Worm (Caenorhabditis elegans) whole organism, L1 larva: Measurements from ENCODE around the gene clec-260.

Experiments used
- C34B4.2 ChIP-seq: sonication (generic microtip); optimal IDR thresholded peaks from 2 replicates; lab custom pipeline; 2017; ENCODE audit warnings: mild to moderate bottlenecking, missing genetic modification characterization, missing compliant biosample characterization
- aha-1 ChIP-seq: fragments of 150-350 bp; optimal IDR thresholded peaks from 2 replicates; lab custom pipeline; 2014; ENCODE audit warnings: missing biosample characterization, missing genetic modification characterization
- alr-1 ChIP-seq: fragments of 200-800 bp; sonication (Bioruptor generic); optimal IDR thresholded peaks from 2 replicates; lab custom pipeline; 2018; ENCODE audit warnings: borderline replicate concordance, mild to moderate bottlenecking, missing genetic modification characterization, missing compliant biosample characterization
- aly-2 ChIP-seq: fragments of 150-350 bp; optimal IDR thresholded peaks from 2 replicates; lab custom pipeline; 2014; ENCODE audit warnings: missing biosample characterization, missing genetic modification characterization
- ceh-88 ChIP-seq: fragments of 200-800 bp; sonication (Bioruptor generic); IDR thresholded peaks from 2 replicates; pipeline ENCODE4 v1.3.6; 2022; ENCODE audit warnings: missing genetic modification characterization, missing compliant biosample characterization
- ceh-90 ChIP-seq: sonication (generic microtip); optimal IDR thresholded peaks from 2 replicates; lab custom pipeline; 2016; ENCODE audit warnings: missing genetic modification characterization, missing compliant biosample characterization
- ces-1 ChIP-seq: fragments of 150-350 bp; optimal IDR thresholded peaks from 2 replicates; lab custom pipeline; 2014; ENCODE audit warnings: missing biosample characterization, missing genetic modification reagents, missing genetic modification characterization
- efl-1 ChIP-seq, 4 experiments: fragments of 150-350 bp; optimal IDR thresholded peaks in 3 of 4; peaks in 1 of 4; 1 replicate in 1 of 4; 2 replicates in 3 of 4; lab custom pipeline; 2014; ENCODE audit warnings: missing biosample characterization in 2 of 4, missing genetic modification characterization in 2 of 4, missing genetic modification reagents in 2 of 4
- efl-3 ChIP-seq: fragments of 200-800 bp; sonication (Bioruptor generic); optimal IDR thresholded peaks from 2 replicates; lab custom pipeline; 2018; ENCODE audit warnings: mild to moderate bottlenecking, missing genetic modification characterization, missing compliant biosample characterization
- elt-2 ChIP-seq: sonication (generic microtip); optimal IDR thresholded peaks from 2 replicates; lab custom pipeline; 2016; ENCODE audit warnings: missing genetic modification characterization, mild to moderate bottlenecking, inconsistent platforms, missing compliant biosample characterization, missing genetic modification reagents
- elt-3 ChIP-seq, 6 experiments: fragments of 150-350 bp in 1 of 6; sonication (generic microtip); optimal IDR thresholded peaks; 2 replicates each; lab custom pipeline; 2017 to 2018; ENCODE audit warnings: missing biosample characterization in 6 of 6, missing genetic modification characterization in 6 of 6, inconsistent platforms in 1 of 6
- fkh-8 ChIP-seq: sonication (generic microtip); optimal IDR thresholded peaks from 2 replicates; lab custom pipeline; 2016; ENCODE audit warnings: mild to moderate bottlenecking, missing genetic modification characterization, missing compliant biosample characterization
- fos-1 ChIP-seq: fragments of 150-350 bp; optimal IDR thresholded peaks from 2 replicates; lab custom pipeline; 2014; ENCODE audit warnings: missing biosample characterization, missing genetic modification characterization
- hlh-17 ChIP-seq: fragments of 200-800 bp; sonication (Bioruptor generic); optimal IDR thresholded peaks from 2 replicates; lab custom pipeline; 2018; ENCODE audit warnings: missing genetic modification characterization, mild to moderate bottlenecking, missing compliant biosample characterization, moderate library complexity, borderline replicate concordance
- hpl-2 ChIP-seq: fragments of 150-350 bp; optimal IDR thresholded peaks from 2 replicates; lab custom pipeline; 2014; ENCODE audit warnings: missing biosample characterization, missing genetic modification reagents, missing genetic modification characterization
- isw-1 ChIP-seq: fragments of 200-800 bp; sonication (Bioruptor generic); IDR thresholded peaks from 2 replicates; pipeline ENCODE4 v1.3.6; 2022; ENCODE audit warnings: missing genetic modification characterization, missing compliant biosample characterization
- lin-14 ChIP-seq: fragments of 200-800 bp; sonication (Bioruptor generic); optimal IDR thresholded peaks from 2 replicates; lab custom pipeline; 2018; ENCODE audit warnings: mild to moderate bottlenecking, missing genetic modification characterization, moderate library complexity, missing compliant biosample characterization
- lin-35 ChIP-seq, 2 experiments: fragments of 150-350 bp; optimal IDR thresholded peaks; 2 replicates each; lab custom pipeline; 2014; ENCODE audit warnings: missing biosample characterization in 2 of 2, missing genetic modification characterization in 2 of 2, missing genetic modification reagents in 2 of 2
- lin-39 ChIP-seq: fragments of 150-350 bp; optimal IDR thresholded peaks from 2 replicates; lab custom pipeline; 2014; ENCODE audit warnings: missing biosample characterization, missing genetic modification reagents, missing genetic modification characterization
- lir-3 ChIP-seq: sonication (generic microtip); optimal IDR thresholded peaks from 2 replicates; lab custom pipeline; 2016; ENCODE audit warnings: mild to moderate bottlenecking, missing genetic modification characterization, moderate library complexity, missing compliant biosample characterization; ENCODE audit not compliant: poor library complexity
- mab-9 ChIP-seq: fragments of 200-800 bp; sonication (Bioruptor generic); IDR thresholded peaks from 2 replicates; pipeline ENCODE4 v1.3.6; 2022; ENCODE audit warnings: missing genetic modification reagents, missing genetic modification characterization, missing compliant biosample characterization
- nhr-11 ChIP-seq: fragments of 150-350 bp; optimal IDR thresholded peaks from 2 replicates; lab custom pipeline; 2014; ENCODE audit warnings: missing biosample characterization, missing genetic modification characterization
- nhr-12 ChIP-seq: sonication (generic microtip); optimal IDR thresholded peaks from 2 replicates; lab custom pipeline; 2017; ENCODE audit warnings: missing biosample characterization, missing genetic modification characterization
- nhr-19 ChIP-seq: fragments of 200-800 bp; sonication (Bioruptor generic); conservative IDR thresholded peaks from 2 replicates; pipeline ENCODE4 v1.3.6; 2022; ENCODE audit warnings: missing genetic modification characterization, missing compliant biosample characterization
- nhr-237 ChIP-seq: fragments of 150-350 bp; optimal IDR thresholded peaks from 2 replicates; lab custom pipeline; 2014; ENCODE audit warnings: missing biosample characterization, missing genetic modification characterization
- nhr-28 ChIP-seq: fragments of 150-350 bp; optimal IDR thresholded peaks from 2 replicates; lab custom pipeline; 2014; ENCODE audit warnings: missing biosample characterization, missing genetic modification characterization
- nhr-47 ChIP-seq: sonication (generic microtip); optimal IDR thresholded peaks from 2 replicates; lab custom pipeline; 2016; ENCODE audit warnings: mild to moderate bottlenecking, missing genetic modification characterization, moderate library complexity, missing compliant biosample characterization
- nhr-84 ChIP-seq: sonication (generic microtip); optimal IDR thresholded peaks from 2 replicates; lab custom pipeline; 2017; ENCODE audit warnings: missing biosample characterization, missing genetic modification characterization
- nhr-85 ChIP-seq: sonication (generic microtip); peaks from one replicate; lab custom pipeline; 2016; ENCODE audit warnings: missing genetic modification characterization, inconsistent platforms, missing compliant biosample characterization
- pag-3 ChIP-seq: sonication (generic microtip); optimal IDR thresholded peaks from 2 replicates; lab custom pipeline; 2017; ENCODE audit warnings: missing genetic modification characterization, mild to moderate bottlenecking, missing compliant biosample characterization, antibody characterized with exemption, borderline replicate concordance; ENCODE audit not compliant: insufficient read depth
- skn-1 ChIP-seq: fragments of 150-350 bp; optimal IDR thresholded peaks from 2 replicates; lab custom pipeline; 2014; ENCODE audit warnings: missing biosample characterization, missing genetic modification characterization
- snpc-4 ChIP-seq: fragments of 150-350 bp; optimal IDR thresholded peaks from 2 replicates; lab custom pipeline; 2014; ENCODE audit warnings: missing biosample characterization, missing genetic modification characterization
- sox-4 ChIP-seq: sonication (generic microtip); optimal IDR thresholded peaks from 2 replicates; lab custom pipeline; 2016; ENCODE audit warnings: missing genetic modification characterization, missing compliant biosample characterization
- sptf-1 ChIP-seq: fragments of 150-350 bp; optimal IDR thresholded peaks from 2 replicates; lab custom pipeline; 2014; ENCODE audit warnings: missing biosample characterization, missing genetic modification characterization
- swsn-7 ChIP-seq: sonication (generic microtip); optimal IDR thresholded peaks from 2 replicates; lab custom pipeline; 2016; ENCODE audit warnings: missing genetic modification characterization, missing compliant biosample characterization
- tlp-1 ChIP-seq: fragments of 150-350 bp; optimal IDR thresholded peaks from 2 replicates; lab custom pipeline; 2014; ENCODE audit warnings: missing biosample characterization, missing genetic modification characterization
- unc-30 ChIP-seq: sonication (generic microtip); optimal IDR thresholded peaks from 2 replicates; lab custom pipeline; 2017; ENCODE audit warnings: missing biosample characterization, missing genetic modification characterization
- vab-15 ChIP-seq: sonication (generic microtip); optimal IDR thresholded peaks from 2 replicates; lab custom pipeline; 2017; ENCODE audit warnings: missing genotype, mild to moderate bottlenecking, missing genetic modification characterization, missing compliant biosample characterization

The clec-260 gene

DNA sequence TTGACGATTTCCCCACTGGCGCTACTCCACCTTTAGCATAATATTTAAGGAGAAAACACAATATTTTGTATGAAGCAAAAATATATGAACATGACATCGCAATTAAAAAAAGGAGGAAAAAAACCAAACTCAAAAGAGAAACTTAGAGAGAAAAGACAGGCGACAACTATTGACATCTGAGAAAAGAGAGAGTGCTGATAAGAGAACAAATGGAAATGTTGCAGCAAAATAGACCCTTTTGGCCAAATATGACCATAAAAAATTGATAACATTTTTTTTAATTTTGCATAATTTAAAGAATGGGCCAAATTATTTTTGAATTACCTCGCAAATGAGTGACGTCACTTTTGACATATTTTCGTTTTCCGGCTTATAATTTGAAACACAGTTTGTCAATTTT is 8.6 kb upstream of the clec-260 start:
- TF ChIP-seq elt-2 (tag; lab: Kevin White, UChicago) (peak; percentile 4), nhr-47 (tag; lab: Kevin White, UChicago) (no peak)

DNA sequence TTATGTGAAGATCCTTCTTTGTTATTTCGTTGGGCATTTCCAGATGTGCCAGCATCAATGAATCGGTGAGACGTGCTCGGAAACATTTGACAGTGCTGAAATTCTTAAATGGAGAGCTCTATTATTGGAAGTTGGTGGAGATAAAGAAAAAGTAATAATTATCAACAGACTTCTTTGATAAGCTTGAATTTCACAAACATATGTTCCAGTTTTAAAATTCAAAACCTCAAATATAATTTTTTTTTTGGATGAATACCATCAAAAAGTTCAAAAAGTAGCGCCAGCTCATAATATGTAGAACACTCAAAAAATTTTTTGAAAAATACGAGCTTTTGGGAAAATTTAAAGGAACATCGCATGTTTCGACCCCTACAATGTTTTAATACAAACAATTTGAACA is 8.0 kb upstream of the clec-260 start, which contains the start of gene Y60A3A.25:
Gene Y60A3A.25, minus strand, starts transcription at position 101 of the 400 bp plus-strand sequence.
- no peak for TF ChIP-seq nhr-47 (tag; lab: Kevin White, UChicago)
- no peak for TF ChIP-seq nhr-12
- TF ChIP-seq aha-1, result no peak
- no peak for TF ChIP-seq efl-3
- no peak for TF ChIP-seq pag-3 (tag; lab: Kevin White, UChicago)
- TF ChIP-seq sox-4 (tag; lab: Kevin White, UChicago), result no peak
- TF ChIP-seq lin-39, result no peak
- no peak for TF ChIP-seq elt-3 (tag; optimal IDR thresholded peaks at IDR 0.05; lab: Kevin White, UChicago)
- TF ChIP-seq nhr-28 (tag; lab: Kevin White, UChicago), result no peak
- TF ChIP-seq nhr-85 (tag; lab: Kevin White, UChicago), result no peak
- TF ChIP-seq fkh-8 (tag; lab: Kevin White, UChicago), result no peak
- TF ChIP-seq ces-1, result no peak
- no peak for TF ChIP-seq hpl-2
- no peak for TF ChIP-seq C34B4.2
- TF ChIP-seq skn-1 (tag; lab: Kevin White, UChicago), result no peak
- TF ChIP-seq ceh-90 (tag; lab: Kevin White, UChicago), result no peak
- no peak for TF ChIP-seq tlp-1 (tag; lab: Kevin White, UChicago)
- TF ChIP-seq nhr-237 (tag; lab: Kevin White, UChicago), result no peak

DNA sequence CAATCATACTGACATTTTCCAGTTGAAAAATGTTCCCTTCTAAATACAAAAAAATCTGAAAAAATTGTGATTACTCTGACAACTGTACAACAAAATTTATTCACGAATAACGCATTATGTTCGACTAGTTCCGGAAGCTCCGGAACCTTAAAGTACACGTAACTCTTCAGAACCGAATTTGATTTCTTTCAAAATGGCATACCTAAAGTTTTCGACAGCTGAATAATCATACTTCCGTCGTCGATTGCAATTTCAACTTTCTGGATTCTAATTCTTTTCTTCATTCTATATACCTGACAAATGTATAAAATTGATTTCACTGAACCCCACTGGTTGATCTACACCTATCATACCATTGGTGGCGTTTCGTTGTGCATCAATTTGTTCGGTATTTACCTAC is 1.6 kb upstream of the clec-260 start, which contains the start of gene sri-67:
Gene sri-67, plus strand, starts transcription at position 301 of the 400 bp plus-strand sequence.
- no peak for TF ChIP-seq alr-1 (tag; lab: Kevin White, UChicago)
- no peak for TF ChIP-seq nhr-19 (GFP tag; lab: Robert Waterston, UW)
- TF ChIP-seq snpc-4, result no peak
- no peak for TF ChIP-seq sptf-1 (tag; lab: Kevin White, UChicago)

DNA sequence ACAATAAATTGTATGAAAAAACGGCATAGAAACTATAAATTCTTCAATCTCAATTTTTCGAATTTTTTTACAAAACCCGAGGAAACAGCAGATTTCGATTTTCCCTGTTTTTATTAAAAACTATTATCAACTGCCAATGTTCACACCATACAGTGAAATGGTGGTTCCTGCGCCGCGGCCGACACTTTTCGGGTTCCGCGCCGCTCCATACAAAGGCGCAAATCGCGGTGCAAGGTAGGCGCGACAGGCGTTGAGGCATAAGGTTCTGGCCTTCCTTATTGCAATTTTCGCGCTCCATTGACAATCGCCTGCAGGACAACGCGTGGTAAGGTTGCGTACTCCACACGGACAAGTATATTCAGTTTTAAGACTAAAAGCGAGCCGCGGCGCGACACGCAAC is 675 bp upstream of the clec-260 start:
- TF ChIP-seq efl-1 (optimal IDR thresholded peaks at IDR 0.05; lab: Kevin White, UChicago) (no peak), efl-1 (GFP tag; optimal IDR thresholded peaks at IDR 0.05 in 1 of 2; lab: Kevin White, UChicago) (peak in 1 of 2 experiments; percentile 24), C34B4.2 (no peak)

DNA sequence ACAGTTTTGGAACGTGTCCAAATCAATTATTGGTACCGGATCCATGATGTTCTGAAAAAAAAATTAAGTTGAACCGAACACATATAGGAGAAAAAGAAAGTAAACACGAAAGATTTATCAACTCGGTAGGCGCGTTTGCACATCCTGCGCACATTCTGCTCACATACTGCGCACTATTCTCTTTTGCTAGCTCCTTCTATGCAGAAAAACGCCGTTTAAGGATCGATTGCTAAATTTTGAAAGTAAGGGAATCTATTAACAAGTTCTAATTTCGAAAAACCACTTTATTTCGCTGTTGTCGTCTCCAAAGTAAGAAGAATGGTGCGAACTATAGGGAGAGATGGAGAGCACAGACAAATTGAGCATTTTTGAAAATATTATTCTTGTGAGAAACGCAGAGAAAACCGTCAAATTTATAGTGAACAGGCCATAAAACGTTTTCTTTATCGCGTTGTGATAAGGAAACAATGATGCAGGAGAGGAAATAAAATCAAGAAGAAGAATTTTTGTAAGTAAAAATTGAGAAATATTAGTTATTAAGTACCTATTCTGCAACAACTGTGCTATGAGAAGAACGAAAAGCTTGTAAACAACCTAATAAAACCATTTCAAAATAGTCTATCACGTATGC is 4.2 kb downstream of the clec-260 start, which contains the start of gene Y60A3A.24:
Gene Y60A3A.24, minus strand, starts transcription at position 51 of the 631 bp plus-strand sequence.
- TF ChIP-seq hpl-2, result no peak
- peak; percentile 60 for TF ChIP-seq elt-2 (tag; lab: Kevin White, UChicago)
- no peak for TF ChIP-seq efl-1 (optimal IDR thresholded peaks at IDR 0.05; lab: Kevin White, UChicago)
- peak in 1 of 2 experiments; percentile 47 for TF ChIP-seq efl-1 (GFP tag; optimal IDR thresholded peaks at IDR 0.05 in 1 of 2; lab: Kevin White, UChicago)
- TF ChIP-seq alr-1 (tag; lab: Kevin White, UChicago), result no peak
- TF ChIP-seq lin-14 (GFP tag; lab: Kevin White, UChicago), result no peak

DNA sequence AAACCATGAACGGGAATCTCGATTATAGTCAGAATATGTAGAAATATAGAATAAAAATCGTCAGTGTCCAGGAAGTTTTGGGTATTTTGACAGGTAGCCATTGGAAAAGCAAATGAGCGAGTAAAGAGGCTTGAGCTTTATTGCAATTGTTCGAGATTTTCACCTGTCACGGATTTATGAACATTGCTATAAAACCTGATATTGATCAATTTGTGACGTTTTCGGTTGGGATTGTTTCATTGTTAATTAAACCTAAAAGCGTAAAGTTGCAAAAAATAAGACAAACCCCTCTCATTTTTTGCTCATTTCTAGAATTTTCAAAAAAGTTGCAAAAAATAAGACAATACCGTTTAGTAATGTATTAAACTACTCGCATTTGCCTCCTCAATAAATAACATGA is 7.9 kb downstream of the clec-260 start, which contains the start of gene srh-183:
Gene srh-183, minus strand, starts transcription at position 101 of the 400 bp plus-strand sequence.
- TF ChIP-seq nhr-84 (tag; lab: Kevin White, UChicago) (no peak), nhr-12 (no peak), ceh-88 (GFP tag; lab: Robert Waterston, UW) (no peak), mab-9 (GFP tag; lab: Robert Waterston, UW) (no peak)

DNA sequence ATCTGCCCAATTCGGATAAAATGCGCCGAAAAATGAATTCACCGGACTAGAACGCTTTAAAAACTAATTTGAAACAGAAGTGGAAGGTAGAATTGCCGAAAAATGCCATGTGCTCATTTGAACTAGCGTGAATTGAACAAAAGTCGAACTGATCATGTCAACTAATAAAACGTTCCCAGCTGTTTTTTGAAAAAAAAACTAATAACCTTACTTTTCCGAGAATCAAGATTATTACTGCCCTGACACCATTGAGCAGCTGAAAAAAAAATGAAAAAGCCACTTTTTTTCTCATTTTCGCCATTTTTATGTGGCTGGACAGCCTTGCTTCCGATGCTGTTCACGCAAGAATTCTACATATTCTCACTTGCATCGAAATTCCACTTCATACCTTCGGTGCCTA is 13.1 kb downstream of the clec-260 start, which contains the start of gene srh-173:
Gene srh-173, plus strand, starts transcription at position 301 of the 400 bp plus-strand sequence.
- TF ChIP-seq fos-1 (tag; lab: Kevin White, UChicago), result no peak
- TF ChIP-seq efl-3, result no peak
- no peak for TF ChIP-seq nhr-237 (tag; lab: Kevin White, UChicago)
- no peak for TF ChIP-seq lin-39
- TF ChIP-seq elt-2 (tag; lab: Kevin White, UChicago), result no peak
- no peak for TF ChIP-seq lir-3
- no peak for TF ChIP-seq fkh-8 (tag; lab: Kevin White, UChicago)
- no peak for TF ChIP-seq unc-30 (tag; lab: Kevin White, UChicago)
- no peak for TF ChIP-seq swsn-7
- no peak for TF ChIP-seq isw-1
- TF ChIP-seq nhr-84 (tag; lab: Kevin White, UChicago), result no peak
- TF ChIP-seq lin-35 (GFP tag; optimal IDR thresholded peaks at IDR 0.05; lab: Kevin White, UChicago), result no peak
- TF ChIP-seq vab-15 (tag; lab: Kevin White, UChicago), result no peak
- no peak for TF ChIP-seq aly-2 (tag; lab: Kevin White, UChicago)
- TF ChIP-seq hlh-17, result no peak
- no peak for TF ChIP-seq nhr-47 (tag; lab: Kevin White, UChicago)
- TF ChIP-seq nhr-11 (tag; lab: Kevin White, UChicago), result no peak
